Worm (Caenorhabditis elegans) whole organism, L1 larva: ENCODE measurements around the gene Y105C5B.11.

ENCODE experiments used
- C04F5.9 ChIP-seq: sonication (generic microtip); optimal IDR thresholded peaks from 2 replicates; lab custom pipeline; 2016; ENCODE audit warnings: missing genetic modification characterization, missing compliant biosample characterization
- aly-2 ChIP-seq: fragments of 150-350 bp; optimal IDR thresholded peaks from 2 replicates; lab custom pipeline; 2014; ENCODE audit warnings: missing biosample characterization, missing genetic modification characterization
- ama-1 ChIP-seq: fragments of 150-350 bp; optimal IDR thresholded peaks from 2 replicates; lab custom pipeline; 2014
- blmp-1 ChIP-seq: fragments of 150-350 bp; optimal IDR thresholded peaks from 2 replicates; lab custom pipeline; 2014; ENCODE audit warnings: missing biosample characterization, missing genetic modification characterization
- ceh-8 ChIP-seq: fragments of 200-800 bp; sonication (Bioruptor generic); optimal IDR thresholded peaks from 2 replicates; lab custom pipeline; 2018; ENCODE audit warnings: mild to moderate bottlenecking, missing genetic modification characterization, moderate library complexity, missing compliant biosample characterization
- ceh-90 ChIP-seq: sonication (generic microtip); optimal IDR thresholded peaks from 2 replicates; lab custom pipeline; 2016; ENCODE audit warnings: missing genetic modification characterization, missing compliant biosample characterization
- efl-1 ChIP-seq, 4 experiments: fragments of 150-350 bp; optimal IDR thresholded peaks in 3 of 4; peaks in 1 of 4; 1 replicate in 1 of 4; 2 replicates in 3 of 4; lab custom pipeline; 2014; ENCODE audit warnings: missing biosample characterization in 2 of 4, missing genetic modification characterization in 2 of 4, missing genetic modification reagents in 2 of 4
- efl-3 ChIP-seq: fragments of 200-800 bp; sonication (Bioruptor generic); optimal IDR thresholded peaks from 2 replicates; lab custom pipeline; 2018; ENCODE audit warnings: mild to moderate bottlenecking, missing genetic modification characterization, missing compliant biosample characterization
- ets-5 ChIP-seq: fragments of 200-800 bp; sonication (Bioruptor generic); IDR thresholded peaks from 2 replicates; pipeline ENCODE4 v1.3.6; 2022; ENCODE audit warnings: missing genetic modification characterization, missing compliant biosample characterization
- hpl-2 ChIP-seq: fragments of 150-350 bp; optimal IDR thresholded peaks from 2 replicates; lab custom pipeline; 2014; ENCODE audit warnings: missing biosample characterization, missing genetic modification reagents, missing genetic modification characterization
- jun-1 ChIP-seq: fragments of 150-350 bp; optimal IDR thresholded peaks from 2 replicates; lab custom pipeline; 2014; ENCODE audit warnings: missing biosample characterization, missing genetic modification reagents, missing genetic modification characterization
- mab-9 ChIP-seq: fragments of 200-800 bp; sonication (Bioruptor generic); IDR thresholded peaks from 2 replicates; pipeline ENCODE4 v1.3.6; 2022; ENCODE audit warnings: missing genetic modification reagents, missing genetic modification characterization, missing compliant biosample characterization
- nhr-84 ChIP-seq: sonication (generic microtip); optimal IDR thresholded peaks from 2 replicates; lab custom pipeline; 2017; ENCODE audit warnings: missing biosample characterization, missing genetic modification characterization
- nhr-90 ChIP-seq: sonication (generic microtip); optimal IDR thresholded peaks from 2 replicates; lab custom pipeline; 2016; ENCODE audit warnings: mild to moderate bottlenecking, missing genetic modification characterization, missing compliant biosample characterization; ENCODE audit not compliant: poor library complexity
- sox-4 ChIP-seq: sonication (generic microtip); optimal IDR thresholded peaks from 2 replicates; lab custom pipeline; 2016; ENCODE audit warnings: missing genetic modification characterization, missing compliant biosample characterization
- sptf-1 ChIP-seq: fragments of 150-350 bp; optimal IDR thresholded peaks from 2 replicates; lab custom pipeline; 2014; ENCODE audit warnings: missing biosample characterization, missing genetic modification characterization
- tlp-1 ChIP-seq: fragments of 150-350 bp; optimal IDR thresholded peaks from 2 replicates; lab custom pipeline; 2014; ENCODE audit warnings: missing biosample characterization, missing genetic modification characterization
- unc-86 ChIP-seq: sonication (generic microtip); optimal IDR thresholded peaks from 2 replicates; lab custom pipeline; 2016; ENCODE audit warnings: missing genetic modification characterization, missing compliant biosample characterization
- unc-98 ChIP-seq: fragments of 200-800 bp; sonication (Bioruptor generic); IDR thresholded peaks from 2 replicates; pipeline ENCODE4 v1.3.6; 2022; ENCODE audit warnings: missing genetic modification characterization, missing compliant biosample characterization
- zip-4 ChIP-seq: fragments of 200-800 bp; sonication (Bioruptor generic); optimal IDR thresholded peaks from 2 replicates; lab custom pipeline; 2018; ENCODE audit warnings: mild to moderate bottlenecking, missing genetic modification characterization, moderate library complexity, missing compliant biosample characterization

The Y105C5B.11 gene

DNA sequence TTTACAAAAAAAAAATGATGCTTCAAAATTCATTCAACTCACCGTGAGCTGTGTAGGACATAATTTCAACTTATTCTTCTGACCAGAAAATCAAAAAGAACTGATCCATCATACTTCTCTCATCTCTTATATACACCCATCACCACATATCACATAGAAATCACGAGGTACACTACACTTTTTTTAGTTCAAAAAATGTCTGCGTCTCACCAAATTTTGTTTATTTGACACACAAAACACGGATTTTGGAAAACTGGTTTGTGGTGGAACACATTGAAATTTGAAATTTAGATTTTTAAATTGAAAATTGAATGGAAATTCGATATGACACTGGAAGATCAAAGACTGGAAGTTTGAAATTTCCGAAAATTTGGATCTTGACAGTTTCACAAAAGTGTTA, 40.2 kb downstream of the Y105C5B.11 start, which contains the start of gene Y105C5B.5 (continued):
- TF ChIP-seq efl-1 (optimal IDR thresholded peaks at IDR 0.05; lab: Kevin White, UChicago) (peak in 1 of 2 experiments; percentile 2), efl-1 (GFP tag; optimal IDR thresholded peaks at IDR 0.05 in 1 of 2; lab: Kevin White, UChicago) (no peak)

DNA sequence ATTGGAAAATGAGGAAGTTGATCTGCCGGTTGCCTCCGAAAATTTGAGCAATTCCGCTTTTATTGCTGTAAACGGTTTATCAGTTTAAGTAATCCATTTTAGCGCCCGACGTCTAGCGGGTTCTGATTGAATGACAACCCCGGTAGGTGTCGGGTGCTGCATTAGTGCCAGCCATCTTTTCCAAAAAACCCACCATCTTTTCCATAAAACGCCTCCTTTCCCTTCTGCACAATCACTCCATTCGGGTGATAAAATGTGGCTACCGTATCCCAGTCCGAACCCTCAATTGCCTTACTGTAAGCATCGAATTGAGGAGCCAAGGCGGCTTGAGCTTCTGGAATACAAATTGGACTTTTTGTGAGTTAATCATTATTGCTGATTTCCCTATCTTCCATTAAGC, 41.1 kb downstream of the Y105C5B.11 start:
- TF ChIP-seq ceh-8 (GFP tag; lab: Kevin White, UChicago) (no peak), efl-1 (optimal IDR thresholded peaks at IDR 0.05; lab: Kevin White, UChicago) (no peak), efl-1 (GFP tag; optimal IDR thresholded peaks at IDR 0.05 in 1 of 2; lab: Kevin White, UChicago) (peak in 1 of 2 experiments; percentile 52), sox-4 (no peak), nhr-84 (tag; lab: Kevin White, UChicago) (no peak)

DNA sequence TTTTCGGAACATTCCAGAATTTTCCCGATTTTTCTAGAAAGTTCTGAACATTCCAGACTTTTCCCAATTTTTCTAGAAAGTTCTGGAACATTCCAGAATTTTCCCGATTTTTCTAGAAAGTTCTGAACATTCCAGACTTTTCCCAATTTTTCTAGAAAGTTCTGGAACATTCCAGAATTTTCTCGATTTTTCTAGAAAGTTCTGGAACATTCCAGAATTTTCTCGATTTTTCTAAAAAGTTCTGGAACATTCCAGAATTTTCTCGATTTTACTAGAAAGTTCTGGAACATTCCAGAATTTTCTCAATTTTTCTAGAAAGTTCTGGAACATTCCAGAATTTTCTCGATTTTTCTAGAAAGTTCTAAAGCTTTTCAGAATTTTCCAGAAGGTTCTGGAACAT, 45.4 kb downstream of the Y105C5B.11 start:
- TF ChIP-seq mab-9 = peak; percentile 59; the same call in 1 of the 2 replicates
- peak; percentile 64 for TF ChIP-seq unc-98 (GFP tag; lab: Robert Waterston, UW)
- TF ChIP-seq, all 84 proteins: peak for 2; not testable (repeated sequence) for 82

DNA sequence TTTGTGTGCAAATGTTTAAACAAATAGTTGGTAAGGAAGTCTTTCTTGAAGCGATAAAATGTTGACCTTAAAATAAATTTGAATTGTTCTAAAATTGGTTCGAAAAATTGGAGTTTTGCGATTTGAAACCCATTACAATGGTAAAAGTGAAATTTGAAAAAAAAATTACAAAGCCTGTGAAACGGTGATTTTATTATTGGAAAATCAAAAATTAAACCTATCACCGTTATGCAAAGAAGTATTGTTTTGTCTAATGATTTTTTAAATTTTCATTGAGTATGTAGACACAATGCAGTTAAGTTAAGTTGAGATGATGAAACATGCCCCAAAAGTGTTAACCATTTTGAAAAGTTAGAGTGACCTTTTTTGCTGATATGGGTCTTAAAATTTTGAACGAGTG, 46.5 kb downstream of the Y105C5B.11 start:
- TF ChIP-seq tlp-1 (tag; lab: Kevin White, UChicago) = no peak
- TF ChIP-seq nhr-90 (tag; lab: Kevin White, UChicago) = no peak
- TF ChIP-seq jun-1 (tag; lab: Kevin White, UChicago) = no peak
- no peak for TF ChIP-seq ama-1
- TF ChIP-seq blmp-1 = no peak

DNA sequence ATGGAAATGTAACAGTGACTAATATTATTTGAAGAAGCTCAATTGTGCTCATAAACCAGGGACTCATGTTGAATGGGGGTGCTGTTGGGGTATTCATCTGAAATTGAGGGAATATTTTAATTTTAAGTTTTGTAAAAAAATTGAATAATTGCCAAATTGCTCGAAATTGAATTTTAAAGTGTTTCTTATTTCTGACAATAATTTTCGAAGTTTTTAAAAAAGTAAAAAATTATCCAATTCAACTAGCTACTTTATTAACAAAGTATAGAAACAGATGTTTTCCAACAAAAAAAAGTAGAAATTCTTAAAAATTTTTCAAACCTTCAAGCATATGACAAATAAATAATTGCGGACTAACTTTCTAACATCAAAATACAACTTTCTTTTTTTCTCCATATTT, 47.2 kb downstream of the Y105C5B.11 start, which contains the start of gene srv-14:
TSS of gene srv-14 (minus strand) at position 101 of the 400 bp plus-strand sequence.
- no peak for TF ChIP-seq hpl-2 (GFP tag; lab: Kevin White, UChicago)
- TF ChIP-seq efl-3 = no peak
- no peak for TF ChIP-seq tlp-1 (tag; lab: Kevin White, UChicago)
- TF ChIP-seq zip-4 (GFP tag; lab: Kevin White, UChicago) = no peak
- no peak for TF ChIP-seq C04F5.9 (tag; lab: Kevin White, UChicago)
- no peak for TF ChIP-seq ceh-90 (tag; lab: Kevin White, UChicago)
- no peak for TF ChIP-seq sptf-1 (tag; lab: Kevin White, UChicago)
- no peak for TF ChIP-seq ets-5 (GFP tag; lab: Robert Waterston, UW)
- TF ChIP-seq aly-2 (tag; lab: Kevin White, UChicago) = no peak
- TF ChIP-seq unc-86 (tag; lab: Kevin White, UChicago) = no peak
